Fruit fly (Drosophila melanogaster) S2 (cell line): ENCODE measurements around the gene CG14221.

Experiments
- CG8478 ChIP-seq: fragments of >200 bp; optimal IDR thresholded peaks from 2 replicates; lab custom pipeline; 2018
- CTCF ChIP-seq, 2 experiments: fragments of >200 bp; optimal IDR thresholded peaks; 2 replicates each; lab custom pipeline; 2018

Gene CG14221

DNA sequence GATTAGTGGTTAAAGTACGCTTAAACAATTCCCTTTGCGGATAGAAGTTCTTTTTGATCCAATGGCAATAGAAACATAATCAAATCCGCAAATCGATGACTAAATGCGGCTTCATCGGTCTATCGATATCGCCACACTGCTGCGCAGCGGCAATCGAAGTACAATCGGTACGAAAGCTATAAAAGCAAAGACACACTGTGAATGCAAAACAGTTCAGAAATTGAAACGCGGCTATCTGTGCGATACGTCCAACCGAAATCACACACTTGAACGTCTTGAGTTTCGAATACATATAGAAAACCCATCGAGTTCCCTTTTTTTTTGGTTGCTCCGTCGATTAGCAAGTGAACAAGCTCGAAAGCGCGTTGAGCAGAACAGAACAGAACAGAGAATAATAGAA is 16.0 kb downstream of the CG14221 start, which contains the start of gene CG14207:
TSS of gene CG14207 (plus strand) at position 203 of the 400 bp plus-strand sequence.
- TF ChIP-seq CG8478: no peak
- no peak for TF ChIP-seq CTCF (optimal IDR thresholded peaks at IDR 0.05; lab: Kevin White, UChicago)

DNA sequence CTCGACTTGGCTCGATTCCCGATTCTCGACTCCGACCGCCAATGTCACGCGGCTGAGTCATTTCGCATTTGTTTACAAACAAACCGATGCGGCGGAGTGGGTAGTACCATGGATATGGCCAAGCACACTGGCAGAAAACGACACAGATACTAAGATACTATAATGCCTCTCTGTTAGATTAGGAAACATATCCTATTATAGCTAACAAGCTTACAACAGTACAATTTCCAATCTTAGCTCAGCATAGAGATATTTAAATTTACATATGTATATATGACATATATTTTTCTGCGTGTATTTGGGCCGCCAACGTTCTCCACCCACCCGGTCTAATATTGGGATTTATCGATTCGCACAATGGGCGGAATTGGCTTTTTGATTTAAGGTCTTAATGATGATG is 17.1 kb downstream of the CG14221 start:
- TF ChIP-seq CG8478 (no peak), CTCF (optimal IDR thresholded peaks at IDR 0.05; lab: Kevin White, UChicago) (no peak)

- no peak for TF ChIP-seq CG8478
- TF ChIP-seq CTCF (optimal IDR thresholded peaks at IDR 0.05; lab: Kevin White, UChicago): no peak
These were observed 18.6 kb downstream of the CG14221 start for dm6 chrX:19602483-19602882.

DNA sequence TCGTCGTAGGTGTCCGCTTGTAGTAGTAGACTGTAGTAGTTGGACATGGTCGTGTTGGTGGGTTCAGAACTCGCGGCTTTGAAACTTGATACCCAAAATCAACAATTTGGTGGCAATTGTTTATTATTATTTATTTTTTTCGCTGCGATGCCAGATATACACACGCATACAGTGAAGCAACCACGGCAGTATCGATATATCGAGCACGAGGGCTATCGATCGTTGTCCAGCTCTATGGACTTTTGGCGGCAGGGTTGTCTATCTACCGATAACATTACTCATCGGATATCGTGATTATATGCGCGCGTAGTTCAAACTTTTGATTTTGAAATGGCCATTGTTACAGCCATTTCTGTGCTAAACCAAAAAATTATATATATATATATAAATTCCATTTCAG is 19.4 kb downstream of the CG14221 start, which contains the start of gene CG14220:
TSS of gene CG14220 (minus strand) at position 208 of the 400 bp plus-strand sequence.
- TF ChIP-seq CG8478 (no peak), CTCF (optimal IDR thresholded peaks at IDR 0.05; lab: Kevin White, UChicago) (no peak)

- TF ChIP-seq CG8478 (no peak), CTCF (optimal IDR thresholded peaks at IDR 0.05; lab: Kevin White, UChicago) (no peak)
These were observed 22.5 kb downstream of the CG14221 start for dm6 chrX:19598503-19598902.

- TF ChIP-seq CG8478 (no peak), CTCF (optimal IDR thresholded peaks at IDR 0.05; lab: Kevin White, UChicago) (no peak)
These were observed 23.2 kb downstream of the CG14221 start, which contains the start of gene RpS10b for dm6 chrX:19597684-19598363. Gene RpS10b (plus strand): TSS chrX:19598031.

dm6 chrX:19595862-19596261 is 25.2 kb downstream of the CG14221 start:
- TF ChIP-seq CTCF (optimal IDR thresholded peaks at IDR 0.05; lab: Kevin White, UChicago): no peak
- TF ChIP-seq CG8478: no peak

DNA sequence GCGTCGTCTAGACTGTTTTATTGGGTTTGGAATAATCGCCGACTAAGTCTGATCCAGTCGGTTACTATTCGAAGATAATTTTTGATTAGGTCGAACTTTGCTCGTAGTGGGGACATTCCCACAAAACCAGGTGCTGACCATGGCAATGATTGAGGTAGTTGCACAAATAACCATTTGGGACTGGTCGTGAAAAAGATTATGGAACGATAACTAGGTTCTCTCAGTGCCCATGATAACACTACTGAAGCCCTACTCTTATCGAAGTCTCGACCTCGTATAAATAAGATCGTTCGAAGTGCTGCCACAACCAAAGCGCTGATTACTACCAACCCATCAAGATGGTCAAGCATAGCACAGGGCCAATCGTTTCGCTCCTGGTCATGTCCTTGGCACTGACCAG is 28.7 kb downstream of the CG14221 start, which contains the start of gene CG14205:
TSS of gene CG14205 (plus strand) at position 301 of the 400 bp plus-strand sequence.
- TF ChIP-seq CG8478: no peak
- TF ChIP-seq CTCF (optimal IDR thresholded peaks at IDR 0.05; lab: Kevin White, UChicago): no peak

DNA sequence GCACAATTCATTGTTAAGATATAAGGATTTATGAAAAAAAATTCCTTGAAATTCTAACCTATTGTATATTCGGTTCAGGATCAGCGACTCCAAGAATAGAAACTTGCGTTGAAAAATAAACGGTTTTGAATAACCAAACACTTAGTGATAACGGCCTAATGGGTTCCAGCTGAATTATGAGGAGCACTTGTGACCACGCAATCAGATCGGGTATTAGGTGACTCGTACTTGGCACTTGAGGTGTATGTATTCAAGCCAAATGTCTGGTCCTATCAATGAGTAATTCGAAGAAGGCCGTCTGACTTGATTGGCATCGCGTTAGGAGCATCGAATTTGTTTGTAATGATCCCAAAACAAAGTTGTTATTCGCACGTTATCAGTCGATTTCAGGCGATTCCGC is 30.5 kb downstream of the CG14221 start:
- TF ChIP-seq CTCF (optimal IDR thresholded peaks at IDR 0.05; lab: Kevin White, UChicago) (no peak), CG8478 (no peak)

dm6 chrX:19590070-19590469 is 31.0 kb downstream of the CG14221 start, which contains the start of gene CG14219:
Gene CG14219 (minus strand): TSS chrX:19590170.
- TF ChIP-seq CG8478 (no peak), CTCF (optimal IDR thresholded peaks at IDR 0.05; lab: Kevin White, UChicago) (no peak)

DNA sequence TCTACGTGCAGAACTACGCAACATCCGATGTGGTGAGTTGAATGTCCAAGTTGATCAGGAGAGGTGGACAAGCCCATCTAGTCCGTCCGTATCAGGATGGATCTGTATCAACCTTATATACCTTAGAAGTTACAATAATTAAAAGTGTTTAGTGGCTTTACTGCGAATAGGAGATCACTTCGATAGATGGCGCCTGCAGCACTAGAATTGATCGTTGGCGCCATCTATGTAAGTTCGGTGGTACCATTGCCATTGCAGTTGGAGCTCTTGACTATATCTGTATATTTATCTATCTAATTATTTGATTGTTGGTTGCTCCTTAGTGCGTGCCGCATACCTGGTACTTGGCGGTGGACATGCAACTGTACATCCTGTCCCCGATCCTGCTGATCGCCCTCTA is 35.9 kb downstream of the CG14221 start:
- TF ChIP-seq CTCF (optimal IDR thresholded peaks at IDR 0.05; lab: Kevin White, UChicago) (peak; percentile 81 to 83), CG8478 (no peak)

DNA sequence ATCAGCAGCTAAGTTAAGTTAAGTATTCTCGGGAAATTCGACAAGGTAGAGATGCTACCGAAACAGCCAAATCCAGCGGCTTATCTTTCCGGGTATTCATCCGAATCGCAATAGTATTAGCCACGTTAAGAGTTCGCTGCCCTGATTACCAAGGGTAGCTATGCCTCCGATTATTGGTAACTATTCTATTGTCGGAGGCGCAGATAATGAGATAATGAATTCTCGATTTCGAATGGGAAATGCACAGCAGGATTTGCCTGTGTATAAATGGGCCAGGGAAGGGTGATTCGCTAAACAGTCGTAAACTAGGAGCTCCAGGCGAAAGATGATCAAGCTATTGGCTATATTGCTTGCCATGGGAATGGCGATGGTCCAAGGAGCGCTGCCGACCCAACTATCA is 37.7 kb downstream of the CG14221 start, which contains the start of gene CG14204:
TSS of gene CG14204 (plus strand) at position 301 of the 400 bp plus-strand sequence.
- no peak for TF ChIP-seq CG8478
- no peak for TF ChIP-seq CTCF (optimal IDR thresholded peaks at IDR 0.05; lab: Kevin White, UChicago)

DNA sequence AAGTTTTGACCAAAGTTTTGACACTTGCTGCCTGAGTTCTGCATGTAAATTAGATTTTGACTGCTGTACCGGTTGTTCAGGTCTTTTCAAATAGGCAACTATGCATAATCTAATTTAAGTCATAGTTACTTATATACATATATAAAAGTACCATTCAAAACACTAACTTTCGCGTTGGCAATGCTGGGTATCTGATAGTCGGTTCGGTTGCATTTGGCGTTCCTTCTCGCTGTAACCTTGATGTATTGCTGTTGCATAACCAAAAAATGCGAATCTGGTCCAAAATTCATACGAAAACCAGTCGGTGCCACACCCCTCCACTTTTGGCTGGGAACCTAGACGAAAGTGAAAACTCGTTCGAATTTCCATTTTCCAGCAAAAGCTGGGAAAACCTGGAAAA is 38.3 kb downstream of the CG14221 start:
- TF ChIP-seq CTCF (optimal IDR thresholded peaks at IDR 0.05; lab: Kevin White, UChicago) (no peak), CG8478 (no peak)

DNA sequence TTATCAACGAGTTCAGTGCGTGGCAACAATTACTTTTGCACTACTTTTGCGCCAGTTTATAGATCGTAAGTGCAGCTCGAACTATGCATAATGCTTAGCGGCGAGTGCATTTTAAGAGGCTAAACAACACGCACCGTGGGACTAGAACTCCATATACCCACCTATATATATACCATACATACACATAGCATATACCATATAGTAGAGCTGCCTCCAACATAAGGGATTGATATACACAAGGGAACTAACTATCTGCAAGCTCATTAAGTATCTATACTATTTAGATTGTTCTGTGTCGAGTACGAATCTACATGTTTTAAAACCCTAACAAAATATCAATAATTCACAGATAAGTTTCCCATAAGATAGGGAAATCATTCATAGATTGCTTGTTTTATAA is 39.2 kb downstream of the CG14221 start, which contains the start of gene CG14218:
TSS of gene CG14218 (minus strand) at position 101 of the 400 bp plus-strand sequence.
- no peak for TF ChIP-seq CG8478
- no peak for TF ChIP-seq CTCF (optimal IDR thresholded peaks at IDR 0.05; lab: Kevin White, UChicago)

dm6 chrX:19579648-19580301 is 41.3 kb downstream of the CG14221 start, which contains the start of gene Tao:
Gene Tao (minus strand): TSS chrX:19579800.
- TF ChIP-seq CTCF (optimal IDR thresholded peaks at IDR 0.05; lab: Kevin White, UChicago) (no peak), CG8478 (no peak)
